Worm (Caenorhabditis elegans): ENCODE results near the gene C25F9.15.

Gene C25F9.15

ce11 chrV:19390029-19390428 lies 27.9 kb upstream of the C25F9.15 start, which contains the start of gene slcr-46.2:
Gene slcr-46.2, minus strand, starts transcription at chrV:19390129.
- no peak for TF ChIP-seq sea-2 (GFP tag; optimal IDR thresholded peaks at IDR 0.05)
- no peak for TF ChIP-seq hmg-11 (tag; optimal IDR thresholded peaks at IDR 0.05)
- TF ChIP-seq nhr-67 (tag; optimal IDR thresholded peaks at IDR 0.05) = no peak
- TF ChIP-seq egl-27 (tag; optimal IDR thresholded peaks at IDR 0.05) = no peak
- TF ChIP-seq ZK546.5 (tag; optimal IDR thresholded peaks at IDR 0.05) = no peak
- no peak for TF ChIP-seq nhr-237 (tag; optimal IDR thresholded peaks at IDR 0.05)
- TF ChIP-seq lin-39 (tag; optimal IDR thresholded peaks at IDR 0.05) = no peak
- TF ChIP-seq ztf-11 (tag; optimal IDR thresholded peaks at IDR 0.05) = no peak
- TF ChIP-seq nhr-11 (tag; optimal IDR thresholded peaks at IDR 0.05) = no peak
- TF ChIP-seq egl-5 (tag; optimal IDR thresholded peaks at IDR 0.05) = no peak
- TF ChIP-seq R02D3.7 (tag; optimal IDR thresholded peaks at IDR 0.05) = no peak
- no peak for TF ChIP-seq ztf-4 (tag; optimal IDR thresholded peaks at IDR 0.05)
- no peak for TF ChIP-seq ama-1 (optimal IDR thresholded peaks at IDR 0.05)
- no peak for TF ChIP-seq unc-62 (GFP tag; optimal IDR thresholded peaks at IDR 0.05)
- TF ChIP-seq mdl-1 (tag; optimal IDR thresholded peaks at IDR 0.05) = no peak
- TF ChIP-seq nhr-28 (tag; optimal IDR thresholded peaks at IDR 0.05) = no peak
- TF ChIP-seq ceh-16 (tag; optimal IDR thresholded peaks at IDR 0.05) = no peak
- TF ChIP-seq pqm-1 (tag; optimal IDR thresholded peaks at IDR 0.05) = no peak
- TF ChIP-seq pha-4 (tag; optimal IDR thresholded peaks at IDR 0.05) = no peak

DNA sequence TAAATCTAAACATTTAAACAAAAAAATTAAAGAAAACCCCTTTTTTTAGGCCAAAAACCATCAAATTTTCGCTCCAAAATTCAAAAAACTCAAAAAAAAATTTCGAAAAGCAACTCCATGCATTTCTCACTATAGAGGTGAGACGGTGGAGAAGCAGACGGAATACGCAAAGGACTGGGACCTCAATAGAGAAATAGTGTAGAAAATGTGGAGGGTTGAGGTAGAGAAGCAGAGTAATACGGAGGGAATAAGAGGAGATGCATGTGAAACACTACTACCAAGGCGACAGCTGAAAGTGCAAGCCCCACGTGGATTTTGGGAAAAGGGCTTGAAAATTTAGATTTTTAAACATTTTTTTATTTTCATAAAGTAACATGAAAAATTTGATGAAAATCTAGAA lies 26.7 kb upstream of the C25F9.15 start:
- TF ChIP-seq nhr-76 (tag; optimal IDR thresholded peaks at IDR 0.05) (no peak), hmg-11 (tag; optimal IDR thresholded peaks at IDR 0.05) (peak; percentile 55), sea-2 (GFP tag; optimal IDR thresholded peaks at IDR 0.05) (no peak), unc-39 (tag; optimal IDR thresholded peaks at IDR 0.05) (no peak), jun-1 (tag; optimal IDR thresholded peaks at IDR 0.05) (no peak), nhr-28 (tag; optimal IDR thresholded peaks at IDR 0.05) (no peak), unc-62 (GFP tag; optimal IDR thresholded peaks at IDR 0.05) (no peak), R02D3.7 (tag; optimal IDR thresholded peaks at IDR 0.05) (no peak), egl-5 (tag; optimal IDR thresholded peaks at IDR 0.05) (no peak), nhr-11 (tag; optimal IDR thresholded peaks at IDR 0.05) (no peak), nfya-1 (tag; optimal IDR thresholded peaks at IDR 0.05; ENCODE audit: insufficient read depth) (peak; percentile 33), ceh-82 (tag; optimal IDR thresholded peaks at IDR 0.05) (no peak), ceh-28 (tag; optimal IDR thresholded peaks at IDR 0.05) (no peak)

DNA sequence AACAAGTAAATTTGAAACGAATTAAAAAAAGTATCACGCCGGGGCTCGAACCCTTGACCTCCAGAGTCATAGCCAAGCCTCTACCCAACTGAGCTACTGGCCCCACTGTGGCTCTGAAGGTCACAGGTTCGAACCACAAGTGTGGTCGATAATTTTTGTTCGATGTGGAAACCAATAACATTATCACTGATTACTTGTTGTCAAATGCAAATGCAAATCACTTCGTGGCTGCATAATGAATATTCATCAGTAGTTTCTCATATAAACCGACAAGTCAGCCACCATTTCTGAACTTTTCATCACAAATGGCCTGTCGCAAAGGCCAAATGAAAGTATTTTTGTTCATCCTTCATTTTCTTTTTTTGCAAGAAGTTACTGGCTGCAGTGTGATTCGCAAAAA lies 23.2 kb upstream of the C25F9.15 start, which contains the start of gene C25F9.8:
Gene C25F9.8, plus strand, starts transcription at position 301 of the 400 bp plus-strand sequence.
- no peak for TF ChIP-seq elt-2 (tag; optimal IDR thresholded peaks at IDR 0.05)
- no peak for TF ChIP-seq jun-1 (tag; optimal IDR thresholded peaks at IDR 0.05)
- no peak for TF ChIP-seq ama-1 (optimal IDR thresholded peaks at IDR 0.05)
- TF ChIP-seq nhr-76 (tag; optimal IDR thresholded peaks at IDR 0.05) = no peak
- TF ChIP-seq egl-5 (tag; optimal IDR thresholded peaks at IDR 0.05) = no peak
- TF ChIP-seq pqm-1 (tag; optimal IDR thresholded peaks at IDR 0.05) = no peak
- TF ChIP-seq R02D3.7 (tag; optimal IDR thresholded peaks at IDR 0.05) = no peak
- TF ChIP-seq nhr-11 (tag; optimal IDR thresholded peaks at IDR 0.05) = no peak

DNA sequence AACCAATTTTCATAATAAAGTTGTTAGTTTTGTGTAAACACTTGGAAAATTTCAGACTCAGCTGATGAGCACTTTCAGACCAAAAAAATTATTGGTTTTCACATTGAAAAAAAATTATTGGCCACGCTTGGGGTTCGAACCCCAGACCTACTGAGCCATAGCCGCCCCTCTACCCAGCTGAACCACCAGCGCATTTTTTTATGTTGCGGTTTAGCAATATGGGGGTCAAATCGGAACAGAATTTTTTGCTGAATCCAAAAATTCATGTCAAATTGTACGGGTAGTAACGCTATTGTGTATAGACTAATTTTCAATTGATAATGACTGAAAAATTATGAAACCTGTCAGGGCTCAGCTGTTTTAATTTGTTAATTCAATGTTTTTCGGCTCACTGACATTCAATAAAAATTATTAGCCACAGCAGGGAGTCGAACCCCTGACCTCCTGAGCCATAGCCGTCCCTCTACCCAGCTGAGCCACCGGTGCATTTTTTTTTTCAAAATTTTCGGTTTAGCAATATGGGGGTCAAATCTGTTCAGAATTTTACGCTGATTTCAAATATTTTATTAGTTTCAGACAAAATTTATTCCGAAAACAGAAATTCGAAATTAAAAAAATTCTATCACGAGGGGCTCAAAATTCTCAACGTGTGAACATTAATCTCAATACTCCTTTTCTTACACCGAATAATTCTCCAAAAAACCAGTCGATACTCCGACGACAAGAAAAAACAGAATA lies 21.2 kb upstream of the C25F9.15 start:
- TF ChIP-seq egl-27 (tag; optimal IDR thresholded peaks at IDR 0.05) (no peak), nhr-237 (tag; optimal IDR thresholded peaks at IDR 0.05) (no peak), elt-1 (tag; optimal IDR thresholded peaks at IDR 0.05) (no peak), jun-1 (tag; optimal IDR thresholded peaks at IDR 0.05) (no peak), zag-1 (tag; optimal IDR thresholded peaks at IDR 0.05) (no peak), fkh-10 (GFP tag; optimal IDR thresholded peaks at IDR 0.05) (no peak), mdl-1 (tag; optimal IDR thresholded peaks at IDR 0.05) (no peak), snpc-4 (tag; optimal IDR thresholded peaks at IDR 0.05) (no peak), R02D3.7 (tag; optimal IDR thresholded peaks at IDR 0.05) (no peak), ceh-9 (tag; optimal IDR thresholded peaks at IDR 0.05) (no peak), unc-39 (tag; optimal IDR thresholded peaks at IDR 0.05) (no peak), fos-1 (tag; optimal IDR thresholded peaks at IDR 0.05) (no peak)

DNA sequence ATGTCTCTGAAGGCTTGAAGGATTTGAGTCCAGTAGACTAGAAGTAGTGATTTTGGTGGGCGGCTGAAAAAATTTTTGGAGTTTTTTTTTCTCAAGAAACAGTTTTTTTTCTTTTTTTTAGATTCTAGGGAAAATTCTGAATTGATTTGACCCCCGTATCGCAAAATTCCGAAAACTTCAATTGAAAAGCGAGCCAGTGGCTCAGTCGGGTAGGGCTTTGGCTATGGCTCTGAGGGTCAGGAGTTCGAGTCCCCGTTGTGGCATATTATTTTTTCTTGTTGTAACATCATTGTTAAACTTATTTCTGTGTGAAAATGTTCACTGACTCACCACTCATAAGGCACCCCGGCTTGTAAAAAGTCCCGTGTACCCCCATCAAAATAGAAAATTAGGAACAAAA lies 19.5 kb upstream of the C25F9.15 start:
- TF ChIP-seq hmg-11 (tag; optimal IDR thresholded peaks at IDR 0.05) (no peak), aly-2 (tag; optimal IDR thresholded peaks at IDR 0.05) (no peak), nhr-23 (tag; optimal IDR thresholded peaks at IDR 0.05) (no peak)
